Worm (Caenorhabditis elegans) whole organism, L4/young adult: Measurements from ENCODE around the gene F25B3.4.

Source experiments
- W03F9.2 ChIP-seq: fragments of 150-350 bp; optimal IDR thresholded peaks from 2 replicates; lab custom pipeline; 2014; ENCODE audit warnings: missing biosample characterization, missing genetic modification characterization
- dao-5 ChIP-seq: sonication (generic microtip); optimal IDR thresholded peaks from 2 replicates; lab custom pipeline; 2016; ENCODE audit warnings: missing genotype, missing genetic modification characterization, moderate library complexity, missing compliant biosample characterization
- him-1 ChIP-seq: sonication (generic microtip); optimal IDR thresholded peaks from 2 replicates; lab custom pipeline; 2016; ENCODE audit warnings: missing genotype, missing genetic modification reagents, missing genetic modification characterization, missing compliant biosample characterization

The F25B3.4 gene

ce11 chrV:9570197-9570596 is 1.6 kb upstream of the F25B3.4 start, which contains the start of gene F25B3.5:
TSS of gene F25B3.5 (minus strand) at chrV:9570297.
- TF ChIP-seq W03F9.2 (tag; lab: Kevin White, UChicago) (no peak), him-1 (tag; lab: Kevin White, UChicago) (no peak), dao-5 (tag; lab: Kevin White, UChicago) (no peak)

- TF ChIP-seq him-1 (tag; lab: Kevin White, UChicago): no peak
- TF ChIP-seq dao-5 (tag; lab: Kevin White, UChicago): no peak
- no peak for TF ChIP-seq W03F9.2 (tag; lab: Kevin White, UChicago)
These were observed 5.0 kb downstream of the F25B3.4 start for ce11 chrV:9563585-9563984.

- TF ChIP-seq him-1 (tag; lab: Kevin White, UChicago): peak; percentile 61
- no peak for TF ChIP-seq dao-5 (tag; lab: Kevin White, UChicago)
These were observed 6.9 kb downstream of the F25B3.4 start, which contains the start of gene rgef-1 for ce11 chrV:9561624-9562179. TSS of gene rgef-1 (minus strand) at chrV:9561674.

- TF ChIP-seq W03F9.2 (tag; lab: Kevin White, UChicago) (no peak), dao-5 (tag; lab: Kevin White, UChicago) (no peak), him-1 (tag; lab: Kevin White, UChicago) (no peak)
These were observed 11.9 kb downstream of the F25B3.4 start for ce11 chrV:9556668-9557067.

- TF ChIP-seq dao-5 (tag; lab: Kevin White, UChicago) (no peak), W03F9.2 (tag; lab: Kevin White, UChicago) (no peak), him-1 (tag; lab: Kevin White, UChicago) (no peak)
These were observed 18.3 kb downstream of the F25B3.4 start, which contains the start of gene ehbp-1 for ce11 chrV:9550313-9550712. TSS of gene ehbp-1 (plus strand) at chrV:9550644.

ce11 chrV:9549459-9549858 is 19.1 kb downstream of the F25B3.4 start, which contains the start of gene nstp-10:
TSS of gene nstp-10 (minus strand) at chrV:9549836.
- TF ChIP-seq dao-5 (tag; lab: Kevin White, UChicago) (no peak), him-1 (tag; lab: Kevin White, UChicago) (no peak), W03F9.2 (tag; lab: Kevin White, UChicago) (peak; percentile 65)

ce11 chrV:9546860-9547269 is 21.7 kb downstream of the F25B3.4 start, which contains the start of gene his-37:
TSS of gene his-37 (plus strand) at chrV:9547105.
- peak; percentile 97 for TF ChIP-seq W03F9.2 (tag; lab: Kevin White, UChicago)
- peak; percentile 96 for TF ChIP-seq him-1 (tag; lab: Kevin White, UChicago)
- peak; percentile 37 for TF ChIP-seq dao-5 (tag; lab: Kevin White, UChicago)

ce11 chrV:9546042-9546581 is 22.5 kb downstream of the F25B3.4 start, which contains the start of gene C50F4.6:
TSS of gene C50F4.6 (plus strand) at chrV:9546092.
- TF ChIP-seq dao-5 (tag; lab: Kevin White, UChicago) (no peak), W03F9.2 (tag; lab: Kevin White, UChicago) (no peak), him-1 (tag; lab: Kevin White, UChicago) (no peak)

ce11 chrV:9545238-9545709 is 23.3 kb downstream of the F25B3.4 start, which contains the start of the genes his-35 and his-41:
TSS of gene his-35 (minus strand) at chrV:9545288.
TSS of gene his-41 (plus strand) at chrV:9545536.
- TF ChIP-seq him-1 (tag; lab: Kevin White, UChicago) (no peak), dao-5 (tag; lab: Kevin White, UChicago) (no peak), W03F9.2 (tag; lab: Kevin White, UChicago) (no peak)

- TF ChIP-seq W03F9.2 (tag; lab: Kevin White, UChicago) (peak; percentile 29), him-1 (tag; lab: Kevin White, UChicago) (peak; percentile 44), dao-5 (tag; lab: Kevin White, UChicago) (no peak)
These were observed 24.4 kb downstream of the F25B3.4 start, which contains the start of gene mdf-1 for ce11 chrV:9544176-9544632. TSS of gene mdf-1 (minus strand) at chrV:9544226.

ce11 chrV:9541506-9541905 is 27.1 kb downstream of the F25B3.4 start, which contains the start of gene C50F4.16:
TSS of gene C50F4.16 (minus strand) at chrV:9541606.
- TF ChIP-seq him-1 (tag; lab: Kevin White, UChicago) (no peak), W03F9.2 (tag; lab: Kevin White, UChicago) (no peak), dao-5 (tag; lab: Kevin White, UChicago) (no peak)

ce11 chrV:9539638-9540037 is 29.0 kb downstream of the F25B3.4 start, which contains the start of gene C50F4.12:
TSS of gene C50F4.12 (minus strand) at chrV:9539738.
- TF ChIP-seq him-1 (tag; lab: Kevin White, UChicago): no peak
- no peak for TF ChIP-seq dao-5 (tag; lab: Kevin White, UChicago)
- no peak for TF ChIP-seq W03F9.2 (tag; lab: Kevin White, UChicago)

- TF ChIP-seq W03F9.2 (tag; lab: Kevin White, UChicago) (no peak), him-1 (tag; lab: Kevin White, UChicago) (peak; percentile 2)
These were observed 32.1 kb downstream of the F25B3.4 start, which contains the start of gene C50F4.4 for ce11 chrV:9536505-9536904. TSS of gene C50F4.4 (plus strand) at chrV:9536771.
